Worm (Caenorhabditis elegans): ENCODE measurements around the gene Y43C5B.2.
"Not testable (repeated sequence)": the region's sequence is repeated elsewhere in the genome, so short reads cannot be mapped to it uniquely, and the experiment has no call there.

The Y43C5B.2 gene

ce11 chrIV:10339701-10340100 lies 12.4 kb downstream of the Y43C5B.2 start:
- no peak for TF ChIP-seq ets-4 (tag; optimal IDR thresholded peaks at IDR 0.05)
- TF ChIP-seq lin-11 (tag; optimal IDR thresholded peaks at IDR 0.05) = no peak
- no peak for TF ChIP-seq ceh-9 (tag; optimal IDR thresholded peaks at IDR 0.05)
- no peak for TF ChIP-seq che-1 (tag; optimal IDR thresholded peaks at IDR 0.05)
- no peak for TF ChIP-seq ama-1 (optimal IDR thresholded peaks at IDR 0.05)
- TF ChIP-seq K02D7.2 (tag; optimal IDR thresholded peaks at IDR 0.05) = no peak
- no peak for TF ChIP-seq zip-5 (tag; optimal IDR thresholded peaks at IDR 0.05)
- TF ChIP-seq npax-4 (tag; optimal IDR thresholded peaks at IDR 0.05) = no peak

- no peak for TF ChIP-seq hlh-13 (GFP tag; optimal IDR thresholded peaks at IDR 0.05)
- TF ChIP-seq ref-2 (tag; optimal IDR thresholded peaks at IDR 0.05) = no peak
- TF ChIP-seq pqm-1 (tag; optimal IDR thresholded peaks at IDR 0.05) = no peak
- no peak for TF ChIP-seq ceh-9 (tag; optimal IDR thresholded peaks at IDR 0.05)
- no peak for TF ChIP-seq tbx-2 (tag; optimal IDR thresholded peaks at IDR 0.05)
- TF ChIP-seq che-1 (tag; optimal IDR thresholded peaks at IDR 0.05) = no peak
- no peak for TF ChIP-seq T23F11.4 (GFP tag; optimal IDR thresholded peaks at IDR 0.05)
- no peak for TF ChIP-seq hlh-8 (tag; optimal IDR thresholded peaks at IDR 0.05)
These were observed 14.9 kb downstream of the Y43C5B.2 start for ce11 chrIV:10337286-10337685.

DNA sequence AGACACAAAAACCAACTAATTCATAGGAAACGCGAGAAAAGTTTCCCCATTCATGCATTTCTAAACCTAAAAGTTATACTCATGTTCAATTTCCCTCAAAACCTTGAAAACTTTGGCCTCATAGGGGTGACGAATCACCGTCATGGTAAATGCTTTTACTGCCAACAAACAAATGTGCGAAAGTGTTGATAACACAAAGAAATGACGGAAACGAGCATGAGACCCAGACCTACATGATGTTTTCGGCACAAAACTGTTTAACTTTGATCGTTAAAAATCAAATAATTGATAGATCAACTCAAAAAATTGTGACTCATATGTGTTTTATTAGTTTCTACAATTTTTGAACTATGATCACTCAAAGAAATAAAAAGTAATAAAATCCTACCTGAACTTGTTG lies 20.3 kb downstream of the Y43C5B.2 start:
- TF ChIP-seq hlh-13 (GFP tag; optimal IDR thresholded peaks at IDR 0.05) (no peak), mec-3 (tag; optimal IDR thresholded peaks at IDR 0.05; ENCODE audit: borderline replicate concordance) (no peak), tbx-7 (tag; optimal IDR thresholded peaks at IDR 0.05) (no peak)

- TF ChIP-seq ceh-18 (tag; optimal IDR thresholded peaks at IDR 0.05) = no peak
- no peak for TF ChIP-seq rnt-1 (tag; optimal IDR thresholded peaks at IDR 0.05)
- peak; percentile 13 for TF ChIP-seq ceh-34 (tag; optimal IDR thresholded peaks at IDR 0.05)
- peak; percentile 15 for TF ChIP-seq hlh-6 (tag; optimal IDR thresholded peaks at IDR 0.05)
- peak; percentile 21 for TF ChIP-seq ceh-14 (tag; optimal IDR thresholded peaks at IDR 0.05)
- no peak for TF ChIP-seq fax-1 (tag; optimal IDR thresholded peaks at IDR 0.05)
- TF ChIP-seq ceh-31 (tag; optimal IDR thresholded peaks at IDR 0.05) = peak; percentile 30
- TF ChIP-seq elt-2 (tag; optimal IDR thresholded peaks at IDR 0.05) = peak; percentile 56
- TF ChIP-seq hlh-15 (tag; optimal IDR thresholded peaks at IDR 0.05) = no peak
- TF ChIP-seq elt-4 (tag; optimal IDR thresholded peaks at IDR 0.05) = no peak
- TF ChIP-seq pqm-1 (tag; optimal IDR thresholded peaks at IDR 0.05) = peak; percentile 6
- no peak for TF ChIP-seq unc-55 (GFP tag; optimal IDR thresholded peaks at IDR 0.05)
- TF ChIP-seq ref-2 (tag; optimal IDR thresholded peaks at IDR 0.05) = peak; percentile 58
These were observed 21.2 kb downstream of the Y43C5B.2 start for ce11 chrIV:10330962-10331361.

ce11 chrIV:10322650-10323049 lies 29.5 kb downstream of the Y43C5B.2 start, which contains the start of gene R09E10.1:
Gene R09E10.1, minus strand, starts transcription at chrIV:10322750.
- not testable (repeated sequence) for TF ChIP-seq ceh-34 (tag; optimal IDR thresholded peaks at IDR 0.05); mec-3 (tag; optimal IDR thresholded peaks at IDR 0.05; ENCODE audit: borderline replicate concordance); ceh-9 (tag; optimal IDR thresholded peaks at IDR 0.05)

DNA sequence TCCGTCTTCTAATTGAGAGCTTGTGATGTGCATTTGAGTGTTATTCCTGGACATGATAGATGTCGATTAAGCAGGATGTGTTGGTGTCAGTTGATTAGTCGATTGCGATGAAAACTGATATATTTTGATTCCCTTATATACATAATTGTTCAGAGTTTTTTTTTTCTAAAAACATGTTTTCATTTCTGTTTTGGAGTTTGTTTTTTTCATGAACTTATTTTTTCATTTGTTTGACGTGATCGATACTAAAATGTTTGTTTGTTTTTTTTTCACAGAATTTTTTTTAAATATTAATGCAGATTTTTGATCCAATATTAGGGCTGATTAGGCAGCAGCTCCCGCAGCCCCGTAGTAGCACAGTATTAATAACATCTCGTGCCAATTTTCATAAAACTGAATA lies 33.9 kb downstream of the Y43C5B.2 start, which contains the start of gene R09E10.2:
Gene R09E10.2, minus strand, starts transcription at position 101 of the 400 bp plus-strand sequence.
- TF ChIP-seq nhr-11 (tag; optimal IDR thresholded peaks at IDR 0.05) (no peak), gmeb-2 (tag; optimal IDR thresholded peaks at IDR 0.05) (no peak), ztf-16 (tag; optimal IDR thresholded peaks at IDR 0.05) (no peak), ahr-1 (tag; optimal IDR thresholded peaks at IDR 0.05) (no peak), hlh-8 (tag; optimal IDR thresholded peaks at IDR 0.05) (no peak), odd-2 (tag; optimal IDR thresholded peaks at IDR 0.05) (no peak), ceh-18 (tag; optimal IDR thresholded peaks at IDR 0.05) (no peak), hlh-6 (tag; optimal IDR thresholded peaks at IDR 0.05) (no peak), ceh-34 (tag; optimal IDR thresholded peaks at IDR 0.05) (no peak)

All from whole organism, late embryonic.